Worm (Caenorhabditis elegans) whole organism, L1 larva: ENCODE measurements around the gene shw-1.

Experiments
- Y116A8C.19 ChIP-seq: sonication (generic microtip); optimal IDR thresholded peaks from 2 replicates; lab custom pipeline; 2016; ENCODE audit warnings: missing compliant biosample characterization, missing genetic modification characterization, borderline replicate concordance
- aha-1 ChIP-seq: fragments of 150-350 bp; optimal IDR thresholded peaks from 2 replicates; lab custom pipeline; 2014; ENCODE audit warnings: missing biosample characterization, missing genetic modification characterization
- alr-1 ChIP-seq: fragments of 200-800 bp; sonication (Bioruptor generic); optimal IDR thresholded peaks from 2 replicates; lab custom pipeline; 2018; ENCODE audit warnings: borderline replicate concordance, mild to moderate bottlenecking, missing genetic modification characterization, missing compliant biosample characterization
- blmp-1 ChIP-seq: fragments of 150-350 bp; optimal IDR thresholded peaks from 2 replicates; lab custom pipeline; 2014; ENCODE audit warnings: missing biosample characterization, missing genetic modification characterization
- ceh-63 ChIP-seq: fragments of 200-800 bp; sonication (Bioruptor generic); optimal IDR thresholded peaks from 2 replicates; lab custom pipeline; 2018; ENCODE audit warnings: mild to moderate bottlenecking, missing genetic modification characterization, missing compliant biosample characterization
- ces-1 ChIP-seq: fragments of 150-350 bp; optimal IDR thresholded peaks from 2 replicates; lab custom pipeline; 2014; ENCODE audit warnings: missing biosample characterization, missing genetic modification reagents, missing genetic modification characterization
- efl-1 ChIP-seq, 4 experiments: fragments of 150-350 bp; optimal IDR thresholded peaks in 3 of 4; peaks in 1 of 4; 1 replicate in 1 of 4; 2 replicates in 3 of 4; lab custom pipeline; 2014; ENCODE audit warnings: missing biosample characterization in 2 of 4, missing genetic modification characterization in 2 of 4, missing genetic modification reagents in 2 of 4
- elt-2 ChIP-seq: sonication (generic microtip); optimal IDR thresholded peaks from 2 replicates; lab custom pipeline; 2016; ENCODE audit warnings: missing genetic modification characterization, mild to moderate bottlenecking, inconsistent platforms, missing compliant biosample characterization, missing genetic modification reagents
- elt-3 ChIP-seq, 6 experiments: fragments of 150-350 bp in 1 of 6; sonication (generic microtip); optimal IDR thresholded peaks; 2 replicates each; lab custom pipeline; 2017 to 2018; ENCODE audit warnings: missing biosample characterization in 6 of 6, missing genetic modification characterization in 6 of 6, inconsistent platforms in 1 of 6
- ets-5 ChIP-seq: fragments of 200-800 bp; sonication (Bioruptor generic); IDR thresholded peaks from 2 replicates; pipeline ENCODE4 v1.3.6; 2022; ENCODE audit warnings: missing genetic modification characterization, missing compliant biosample characterization
- hlh-17 ChIP-seq: fragments of 200-800 bp; sonication (Bioruptor generic); optimal IDR thresholded peaks from 2 replicates; lab custom pipeline; 2018; ENCODE audit warnings: missing genetic modification characterization, mild to moderate bottlenecking, missing compliant biosample characterization, moderate library complexity, borderline replicate concordance
- isw-1 ChIP-seq: fragments of 200-800 bp; sonication (Bioruptor generic); IDR thresholded peaks from 2 replicates; pipeline ENCODE4 v1.3.6; 2022; ENCODE audit warnings: missing genetic modification characterization, missing compliant biosample characterization
- mdl-1 ChIP-seq, 2 experiments: fragments of 150-350 bp; optimal IDR thresholded peaks; 2 replicates each; lab custom pipeline; 2014 to 2017; ENCODE audit warnings: missing biosample characterization in 2 of 2, missing genetic modification characterization in 2 of 2, inconsistent platforms in 1 of 2
- mef-2 ChIP-seq: fragments of 150-350 bp; optimal IDR thresholded peaks from 2 replicates; lab custom pipeline; 2014; ENCODE audit warnings: missing biosample characterization, missing genetic modification characterization
- mep-1 ChIP-seq: fragments of 150-350 bp; optimal IDR thresholded peaks from 2 replicates; lab custom pipeline; 2014; ENCODE audit warnings: missing biosample characterization, missing genetic modification characterization
- nhr-11 ChIP-seq: fragments of 150-350 bp; optimal IDR thresholded peaks from 2 replicates; lab custom pipeline; 2014; ENCODE audit warnings: missing biosample characterization, missing genetic modification characterization
- nhr-19 ChIP-seq: fragments of 200-800 bp; sonication (Bioruptor generic); conservative IDR thresholded peaks from 2 replicates; pipeline ENCODE4 v1.3.6; 2022; ENCODE audit warnings: missing genetic modification characterization, missing compliant biosample characterization
- nhr-20 ChIP-seq: sonication (generic microtip); optimal IDR thresholded peaks from 2 replicates; lab custom pipeline; 2016; ENCODE audit warnings: mild to moderate bottlenecking, missing genetic modification characterization, missing compliant biosample characterization
- nhr-237 ChIP-seq: fragments of 150-350 bp; optimal IDR thresholded peaks from 2 replicates; lab custom pipeline; 2014; ENCODE audit warnings: missing biosample characterization, missing genetic modification characterization
- nhr-85 ChIP-seq: sonication (generic microtip); peaks from one replicate; lab custom pipeline; 2016; ENCODE audit warnings: missing genetic modification characterization, inconsistent platforms, missing compliant biosample characterization
- pag-3 ChIP-seq: sonication (generic microtip); optimal IDR thresholded peaks from 2 replicates; lab custom pipeline; 2017; ENCODE audit warnings: missing genetic modification characterization, mild to moderate bottlenecking, missing compliant biosample characterization, antibody characterized with exemption, borderline replicate concordance; ENCODE audit not compliant: insufficient read depth
- pqm-1 ChIP-seq: sonication (generic microtip); optimal IDR thresholded peaks from 3 replicates; lab custom pipeline; 2017; ENCODE audit warnings: missing biosample characterization, missing genetic modification characterization
- snpc-4 ChIP-seq: fragments of 150-350 bp; optimal IDR thresholded peaks from 2 replicates; lab custom pipeline; 2014; ENCODE audit warnings: missing biosample characterization, missing genetic modification characterization
- sox-4 ChIP-seq: sonication (generic microtip); optimal IDR thresholded peaks from 2 replicates; lab custom pipeline; 2016; ENCODE audit warnings: missing genetic modification characterization, missing compliant biosample characterization
- sptf-1 ChIP-seq: fragments of 150-350 bp; optimal IDR thresholded peaks from 2 replicates; lab custom pipeline; 2014; ENCODE audit warnings: missing biosample characterization, missing genetic modification characterization
- sup-37 ChIP-seq: fragments of 200-800 bp; sonication (Bioruptor generic); optimal IDR thresholded peaks from 2 replicates; lab custom pipeline; 2018; ENCODE audit warnings: mild to moderate bottlenecking, missing genetic modification characterization, missing compliant biosample characterization
- swsn-7 ChIP-seq: sonication (generic microtip); optimal IDR thresholded peaks from 2 replicates; lab custom pipeline; 2016; ENCODE audit warnings: missing genetic modification characterization, missing compliant biosample characterization
- tlp-1 ChIP-seq: fragments of 150-350 bp; optimal IDR thresholded peaks from 2 replicates; lab custom pipeline; 2014; ENCODE audit warnings: missing biosample characterization, missing genetic modification characterization
- unc-62 ChIP-seq: fragments of 150-350 bp; optimal IDR thresholded peaks from 2 replicates; lab custom pipeline; 2014; ENCODE audit warnings: missing biosample characterization, missing genetic modification reagents, missing genetic modification characterization
- vab-15 ChIP-seq: sonication (generic microtip); optimal IDR thresholded peaks from 2 replicates; lab custom pipeline; 2017; ENCODE audit warnings: missing genotype, mild to moderate bottlenecking, missing genetic modification characterization, missing compliant biosample characterization
- ztf-11 ChIP-seq, 2 experiments: sonication (generic microtip); optimal IDR thresholded peaks; 2 replicates each; lab custom pipeline; 2016 to 2017; ENCODE audit warnings: missing genetic modification characterization in 2 of 2, missing biosample characterization in 1 of 2, missing compliant biosample characterization in 1 of 2

shw-1 gene

ce11 chrII:8259674-8260073 lies 61.6 kb downstream of the shw-1 start (continued):
- TF ChIP-seq unc-62 (no peak), snpc-4 (tag; lab: Kevin White, UChicago) (no peak), nhr-19 (GFP tag; lab: Robert Waterston, UW) (no peak), sup-37 (no peak), mdl-1 (tag; optimal IDR thresholded peaks at IDR 0.05; lab: Kevin White, UChicago) (no peak), hlh-17 (GFP tag; lab: Kevin White, UChicago) (no peak), nhr-85 (peak; percentile 94), mef-2 (tag; lab: Kevin White, UChicago) (no peak), nhr-20 (tag; lab: Kevin White, UChicago) (peak; percentile 41), tlp-1 (tag; lab: Kevin White, UChicago) (no peak), sptf-1 (tag; lab: Kevin White, UChicago) (no peak), ztf-11 (tag; optimal IDR thresholded peaks at IDR 0.05; lab: Kevin White, UChicago) (no peak), sox-4 (no peak), nhr-11 (tag; lab: Kevin White, UChicago) (no peak), efl-1 (optimal IDR thresholded peaks at IDR 0.05; lab: Kevin White, UChicago) (no peak), efl-1 (GFP tag; optimal IDR thresholded peaks at IDR 0.05 in 1 of 2; lab: Kevin White, UChicago) (peak in 1 of 2 experiments; percentile 16), elt-2 (tag; lab: Kevin White, UChicago) (no peak)
- TF ChIP-seq, all 84 proteins: peak for 10

- TF ChIP-seq elt-3 (tag; optimal IDR thresholded peaks at IDR 0.05; lab: Kevin White, UChicago): peak in 1 of 6 experiments; percentile 3
- no peak for TF ChIP-seq pag-3
- TF ChIP-seq blmp-1 (tag; lab: Kevin White, UChicago): peak; percentile 9
- TF ChIP-seq, all 84 proteins: peak for 2
Observed at ce11 chrII:8259038-8259437, 62.2 kb downstream of the shw-1 start, which contains the start of gene F35C11.6. Gene F35C11.6 (minus strand): TSS chrII:8259138.

DNA sequence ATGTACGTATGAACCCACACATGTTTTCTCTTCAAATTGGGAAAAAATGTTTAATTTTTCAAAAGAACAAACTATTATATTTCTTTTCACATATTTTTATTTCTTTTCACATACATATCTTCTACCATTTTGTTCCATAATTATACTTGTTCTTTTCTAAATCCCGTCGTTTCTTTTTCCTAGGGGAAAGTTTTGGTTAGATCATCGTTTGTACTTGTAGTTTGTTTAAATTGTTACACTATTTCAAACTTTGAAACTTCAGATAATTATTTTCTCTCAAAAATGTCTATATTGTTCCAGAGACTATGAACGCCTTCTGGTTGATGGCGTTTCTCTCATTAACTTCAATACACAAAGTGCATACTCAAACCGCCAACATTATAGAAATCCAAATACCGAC lies 65.3 kb downstream of the shw-1 start, which contains the start of gene F35C11.7:
Gene F35C11.7, plus strand, starts transcription at position 301 of the 400 bp plus-strand sequence.
- no peak for TF ChIP-seq ceh-63 (GFP tag; lab: Kevin White, UChicago)
- TF ChIP-seq swsn-7 (tag; lab: Kevin White, UChicago): no peak
- TF ChIP-seq ces-1 (GFP tag; lab: Kevin White, UChicago): no peak
- TF ChIP-seq ets-5 (GFP tag; lab: Robert Waterston, UW): no peak
- TF ChIP-seq isw-1: no peak
- no peak for TF ChIP-seq mep-1 (tag; lab: Kevin White, UChicago)
- TF ChIP-seq aha-1 (tag; lab: Kevin White, UChicago): no peak
- TF ChIP-seq Y116A8C.19 (tag; lab: Kevin White, UChicago): no peak
- no peak for TF ChIP-seq nhr-237
- TF ChIP-seq pqm-1 (tag; lab: Kevin White, UChicago): no peak
- no peak for TF ChIP-seq vab-15 (tag; lab: Kevin White, UChicago)
- no peak for TF ChIP-seq alr-1 (tag; lab: Kevin White, UChicago)
- no peak for TF ChIP-seq mef-2 (tag; lab: Kevin White, UChicago)
